Fruit fly (Drosophila melanogaster): Measurements from ENCODE around the gene CG13082.

Gene CG13082

DNA sequence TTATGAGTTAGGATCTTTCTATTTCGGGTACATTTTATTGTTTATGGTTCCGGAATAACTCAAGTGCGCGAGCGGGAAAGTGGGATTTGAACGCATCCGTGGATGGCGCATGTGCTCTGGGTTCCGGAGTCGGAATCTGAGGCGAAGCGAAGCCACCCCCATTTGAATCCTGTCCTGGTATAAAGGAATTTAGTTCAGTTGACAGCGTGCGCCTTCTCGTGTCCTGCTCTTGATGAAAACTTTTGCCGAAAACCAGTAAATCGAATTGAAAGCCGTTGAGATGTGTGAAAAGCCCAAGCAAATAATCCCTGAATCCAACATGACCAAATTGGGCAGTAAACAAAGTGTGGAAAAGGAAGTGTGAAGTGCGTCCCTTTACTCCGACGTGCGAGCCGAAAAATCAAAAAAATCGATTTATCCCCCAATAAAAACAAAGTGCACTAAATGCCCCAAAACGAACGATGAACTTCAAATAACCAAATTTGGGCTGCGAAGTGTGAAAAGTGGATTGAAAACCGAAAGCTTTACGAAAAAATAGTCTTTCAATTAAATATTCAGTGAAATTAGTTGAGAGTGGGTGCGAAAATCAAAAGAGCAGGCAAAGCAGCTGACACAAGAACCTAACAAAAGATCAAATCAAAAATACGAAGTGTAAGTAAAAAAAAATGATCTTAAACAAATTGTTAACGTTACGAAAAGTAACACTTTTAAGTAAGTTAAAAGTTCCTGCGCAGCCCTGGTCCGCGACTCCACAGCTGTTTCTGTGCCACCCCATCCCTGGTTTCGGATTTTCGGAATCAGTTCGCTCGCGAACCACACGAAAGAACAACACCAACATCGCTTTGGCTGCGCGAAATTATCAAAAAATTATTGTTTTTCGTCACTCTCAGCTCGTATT, 48.5 kb downstream of the CG13082 start, which contains the start of gene Lar (continued):
- TF ChIP-seq Rx (GFP tag; IDR thresholded peaks at IDR 0.05) (no peak), Dek (tag; optimal IDR thresholded peaks at IDR 0.05) (peak; percentile 55), croc (GFP tag; conservative IDR thresholded peaks at IDR 0.05) (peak; percentile 34; the same call in 1 of the 3 replicates), insv (GFP tag; optimal IDR thresholded peaks at IDR 0.05) (peak in 1 of 2 experiments; percentile 36), hb (GFP tag; IDR thresholded peaks at IDR 0.05; ENCODE audit: partially characterized antibody) (no peak), ems (GFP tag; optimal IDR thresholded peaks at IDR 0.05) (peak; percentile 64), CG15269 (tag; optimal IDR thresholded peaks at IDR 0.05) (peak; percentile 61), CG31224 (GFP tag; IDR thresholded peaks at IDR 0.05) (no peak), CG3407 (GFP tag; optimal IDR thresholded peaks at IDR 0.05) (no peak), CG17802 (tag; optimal IDR thresholded peaks at IDR 0.05) (no peak), chinmo (GFP tag; IDR thresholded peaks at IDR 0.05; ENCODE audit: partially characterized antibody) (no peak), eyg (GFP tag; optimal IDR thresholded peaks at IDR 0.05) (peak; percentile 59), gsb (GFP tag; IDR thresholded peaks at IDR 0.05) (no peak), toy (GFP tag; IDR thresholded peaks at IDR 0.05) (no peak), CG9876 (GFP tag; optimal IDR thresholded peaks at IDR 0.05) (peak; percentile 10), CG31365 (tag; optimal IDR thresholded peaks at IDR 0.05) (peak; percentile 28), PHDP (tag; optimal IDR thresholded peaks at IDR 0.05) (peak; percentile 64), CG14050 (GFP tag; IDR thresholded peaks at IDR 0.05) (no peak), CG11093 (GFP tag; IDR thresholded peaks at IDR 0.05) (no peak), sens (GFP tag) (peak; percentile 96), Fer3 (tag; optimal IDR thresholded peaks at IDR 0.05) (peak; percentile 38), zfh2 (GFP tag; optimal IDR thresholded peaks at IDR 0.05) (peak; percentile 68), unpg (GFP tag; optimal IDR thresholded peaks at IDR 0.05) (peak; percentile 26), mirr (GFP tag; optimal IDR thresholded peaks at IDR 0.05) (peak; percentile 37), CG12236 (GFP tag; optimal IDR thresholded peaks at IDR 0.05) (no peak), cwo (GFP tag; optimal IDR thresholded peaks at IDR 0.05) (no peak), CG2875 (GFP tag; optimal IDR thresholded peaks at IDR 0.05) (no peak), Hand (GFP tag; optimal IDR thresholded peaks at IDR 0.05) (peak; percentile 33), ato (GFP tag; IDR thresholded peaks at IDR 0.05; ENCODE audit: partially characterized antibody) (no peak), CG17912 (GFP tag; optimal IDR thresholded peaks at IDR 0.05) (no peak), CG7839 (tag; optimal IDR thresholded peaks at IDR 0.05) (peak; percentile 47), ssp (GFP tag; IDR thresholded peaks at IDR 0.05) (no peak), shn (GFP tag; optimal IDR thresholded peaks at IDR 0.05) (peak; percentile 71), Atf3 (GFP tag; optimal IDR thresholded peaks at IDR 0.05) (no peak), ash1 (GFP tag; optimal IDR thresholded peaks at IDR 0.05) (no peak), tx (GFP tag; optimal IDR thresholded peaks at IDR 0.05) (peak; percentile 40), CG12155 (GFP tag; optimal IDR thresholded peaks at IDR 0.05) (peak; percentile 56), CG34422 (GFP tag; IDR thresholded peaks at IDR 0.05) (0 out of 3 replicates have a peak, but pooled peaks have one; percentile 78), Meics (GFP tag; optimal IDR thresholded peaks at IDR 0.05) (peak; percentile 58), CG6175 (GFP tag; IDR thresholded peaks at IDR 0.05) (no peak), Ets65A (GFP tag) (peak; percentile 88), vnd (GFP tag; IDR thresholded peaks at IDR 0.05; ENCODE audit: partially characterized antibody) (no peak), zen (tag; optimal IDR thresholded peaks at IDR 0.05) (peak; percentile 42), CG7928 (GFP tag; optimal IDR thresholded peaks at IDR 0.05) (peak; percentile 99), ro (GFP tag; IDR thresholded peaks at IDR 0.05) (no peak), CG1602 (GFP tag; optimal IDR thresholded peaks at IDR 0.05) (peak; percentile 46), crc (GFP tag; optimal IDR thresholded peaks at IDR 0.05) (peak; percentile 56), gcm2 (GFP tag; optimal IDR thresholded peaks at IDR 0.05) (peak; percentile 47), Oli (tag; optimal IDR thresholded peaks at IDR 0.05) (peak; percentile 34)
